Worm (Caenorhabditis elegans): Measurements from ENCODE around the gene pqn-8.

pqn-8 gene

DNA sequence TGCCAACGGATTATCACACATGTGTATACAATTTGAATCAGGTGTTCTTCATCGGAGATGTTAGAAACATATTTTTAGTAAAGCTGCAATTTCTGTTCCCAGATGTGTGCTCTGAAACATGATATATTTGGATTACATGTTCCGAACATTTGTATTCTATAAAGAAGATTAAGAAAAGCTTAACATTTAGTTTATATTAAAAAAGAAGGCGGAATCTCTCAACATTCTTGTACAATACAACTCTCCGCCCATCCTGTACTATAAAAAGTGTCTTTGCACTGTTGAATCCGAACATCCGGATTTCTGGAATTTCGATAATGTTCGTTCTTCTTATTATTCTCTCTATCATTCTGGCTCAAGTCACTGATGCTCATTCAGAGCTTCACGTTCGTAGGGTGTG lies 30.2 kb upstream of the pqn-8 start, which contains the start of gene ins-23:
TSS of gene ins-23 (plus strand) at position 301 of the 400 bp plus-strand sequence.
- no peak for TF ChIP-seq ets-4 (tag; optimal IDR thresholded peaks at IDR 0.05)
- no peak for TF ChIP-seq hlh-6 (tag; optimal IDR thresholded peaks at IDR 0.05)
- TF ChIP-seq pros-1 (tag; optimal IDR thresholded peaks at IDR 0.05), result no peak
- TF ChIP-seq Y22D7AL.16 (tag; optimal IDR thresholded peaks at IDR 0.05), result no peak
- TF ChIP-seq T23F11.4 (GFP tag; optimal IDR thresholded peaks at IDR 0.05), result no peak
- TF ChIP-seq hlh-30 (tag; optimal IDR thresholded peaks at IDR 0.05; ENCODE audit: insufficient read depth), result no peak
- TF ChIP-seq ttx-3 (tag; optimal IDR thresholded peaks at IDR 0.05), result no peak
- TF ChIP-seq ceh-31 (tag; optimal IDR thresholded peaks at IDR 0.05), result no peak
- TF ChIP-seq sox-2 (GFP tag; IDR thresholded peaks at IDR 0.05), result no peak
- TF ChIP-seq madf-2 (tag; optimal IDR thresholded peaks at IDR 0.05), result no peak
- no peak for TF ChIP-seq syd-9 (tag; optimal IDR thresholded peaks at IDR 0.05)
- TF ChIP-seq ceh-19 (GFP tag; optimal IDR thresholded peaks at IDR 0.05), result no peak
- TF ChIP-seq ceh-22 (tag; optimal IDR thresholded peaks at IDR 0.05), result no peak
- TF ChIP-seq nhr-11 (tag; optimal IDR thresholded peaks at IDR 0.05), result no peak
- TF ChIP-seq ceh-24 (tag; optimal IDR thresholded peaks at IDR 0.05), result no peak

ce11 chrIII:10025989-10026388 lies 28.2 kb upstream of the pqn-8 start, which contains the start of gene ins-22:
Gene ins-22, plus strand, starts transcription at chrIII:10026289.
- TF ChIP-seq ceh-48 (tag; optimal IDR thresholded peaks at IDR 0.05), result no peak
- TF ChIP-seq rnt-1 (tag; optimal IDR thresholded peaks at IDR 0.05), result no peak
- no peak for TF ChIP-seq syd-9 (tag; optimal IDR thresholded peaks at IDR 0.05)
- TF ChIP-seq hlh-8 (tag; optimal IDR thresholded peaks at IDR 0.05), result no peak
- TF ChIP-seq fkh-6 (tag; optimal IDR thresholded peaks at IDR 0.05), result no peak
- TF ChIP-seq eyg-1 (tag; optimal IDR thresholded peaks at IDR 0.05), result no peak
- TF ChIP-seq ceh-31 (tag; optimal IDR thresholded peaks at IDR 0.05), result no peak
- TF ChIP-seq sox-4 (tag; optimal IDR thresholded peaks at IDR 0.05), result no peak
- TF ChIP-seq che-1 (tag; optimal IDR thresholded peaks at IDR 0.05), result no peak
- TF ChIP-seq ceh-9 (tag; optimal IDR thresholded peaks at IDR 0.05), result no peak
- TF ChIP-seq pat-9 (tag; optimal IDR thresholded peaks at IDR 0.05), result no peak

DNA sequence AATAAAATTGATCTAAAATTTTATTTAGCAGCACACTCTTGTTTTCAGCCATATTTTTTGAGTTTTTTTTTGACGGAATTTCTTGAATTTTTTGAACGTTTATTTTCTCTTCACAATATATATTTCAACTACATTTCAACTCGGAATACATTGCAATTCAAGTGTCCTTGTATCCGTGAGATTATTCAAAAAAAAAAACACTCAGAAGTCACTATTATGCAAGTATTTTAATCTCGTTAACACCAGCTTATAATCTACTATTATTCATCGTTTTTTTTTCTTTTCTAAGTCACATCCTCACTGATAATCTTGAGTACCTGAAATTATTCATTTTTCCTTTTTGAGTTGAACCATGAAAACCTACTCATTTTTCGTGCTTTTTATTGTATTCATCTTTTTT lies 25.7 kb upstream of the pqn-8 start, which contains the start of gene ins-21:
TSS of gene ins-21 (plus strand) at position 301 of the 400 bp plus-strand sequence.
- TF ChIP-seq che-1 (tag; optimal IDR thresholded peaks at IDR 0.05) (no peak), gmeb-2 (tag; optimal IDR thresholded peaks at IDR 0.05) (no peak), C08G9.2 (tag; optimal IDR thresholded peaks at IDR 0.05) (no peak), elt-2 (tag; optimal IDR thresholded peaks at IDR 0.05) (no peak), rnt-1 (tag; optimal IDR thresholded peaks at IDR 0.05) (no peak), tbx-2 (tag; optimal IDR thresholded peaks at IDR 0.05) (no peak), hlh-13 (GFP tag; optimal IDR thresholded peaks at IDR 0.05) (no peak), ceh-34 (tag; optimal IDR thresholded peaks at IDR 0.05) (no peak), ceh-45 (GFP tag; IDR thresholded peaks at IDR 0.05) (no peak), pqm-1 (tag; optimal IDR thresholded peaks at IDR 0.05) (no peak), ceh-48 (tag; optimal IDR thresholded peaks at IDR 0.05) (no peak), hlh-15 (tag; optimal IDR thresholded peaks at IDR 0.05) (no peak), fax-1 (tag; optimal IDR thresholded peaks at IDR 0.05) (no peak), eyg-1 (tag; optimal IDR thresholded peaks at IDR 0.05) (no peak), pat-9 (tag; optimal IDR thresholded peaks at IDR 0.05) (no peak), pag-3 (tag; optimal IDR thresholded peaks at IDR 0.05; ENCODE audit: borderline replicate concordance) (no peak), ceh-30 (tag; optimal IDR thresholded peaks at IDR 0.05) (no peak), Y22D7AL.16 (tag; optimal IDR thresholded peaks at IDR 0.05) (no peak), dmd-4 (tag; optimal IDR thresholded peaks at IDR 0.05; ENCODE audit: borderline replicate concordance) (no peak)

- TF ChIP-seq unc-42 (tag; optimal IDR thresholded peaks at IDR 0.05) (peak; percentile 92), ceh-24 (tag; optimal IDR thresholded peaks at IDR 0.05) (no peak)
Measured at ce11 chrIII:10018007-10018406, 20.2 kb upstream of the pqn-8 start.

Data from whole organism, late embryonic.